Fruit fly (Drosophila melanogaster) whole organism: ENCODE measurements around the gene CG11703.

Source experiments
- CG8478 ChIP-seq: fragments of >200 bp; optimal IDR thresholded peaks from 2 replicates; lab custom pipeline; 2018; ENCODE audit warnings: inconsistent platforms
- Dll ChIP-seq: fragments of >200 bp; optimal IDR thresholded peaks from 2 replicates; lab custom pipeline; 2017
- EcR ChIP-seq, 2 experiments: fragments of >200 bp; optimal IDR thresholded peaks; 2 replicates each; lab custom pipeline; 2017; ENCODE audit warnings: missing biosample characterization in 2 of 2, missing genetic modification characterization in 2 of 2, missing genetic modification reagents in 2 of 2
- pan ChIP-seq: fragments of >200 bp; optimal IDR thresholded peaks from 2 replicates; lab custom pipeline; 2017
- psq ChIP-seq: fragments of >200 bp; optimal IDR thresholded peaks from 2 replicates; lab custom pipeline; 2017
- usp ChIP-seq: fragments of >200 bp; optimal IDR thresholded peaks from 2 replicates; lab custom pipeline; 2017; ENCODE audit warnings: missing biosample characterization, missing genetic modification characterization, mixed read lengths

Gene CG11703

dm6 chr3R:19228080-19228479 is at the start of gene CG11703:
Gene CG11703 (minus strand): TSS chr3R:19228180.
- TF ChIP-seq pan (lab: Kevin White, UChicago) (no peak), EcR (GFP tag; optimal IDR thresholded peaks at IDR 0.05; lab: Kevin White, UChicago) (no peak), Dll (lab: Kevin White, UChicago) (no peak)

- TF ChIP-seq Dll (lab: Kevin White, UChicago) (no peak), psq (lab: Kevin White, UChicago) (no peak), pan (lab: Kevin White, UChicago) (no peak), usp (GFP tag; lab: Kevin White, UChicago) (no peak), EcR (GFP tag; optimal IDR thresholded peaks at IDR 0.05; lab: Kevin White, UChicago) (no peak), CG8478 (lab: Kevin White, UChicago) (no peak)
Measured at dm6 chr3R:19276135-19276534, 48.2 kb upstream of the CG11703 start.

dm6 chr3R:19274028-19274427 is 46.0 kb upstream of the CG11703 start:
- TF ChIP-seq pan (lab: Kevin White, UChicago) (no peak), Dll (lab: Kevin White, UChicago) (no peak), EcR (GFP tag; optimal IDR thresholded peaks at IDR 0.05; lab: Kevin White, UChicago) (no peak), usp (GFP tag; lab: Kevin White, UChicago) (no peak), CG8478 (lab: Kevin White, UChicago) (no peak), psq (lab: Kevin White, UChicago) (no peak)

DNA sequence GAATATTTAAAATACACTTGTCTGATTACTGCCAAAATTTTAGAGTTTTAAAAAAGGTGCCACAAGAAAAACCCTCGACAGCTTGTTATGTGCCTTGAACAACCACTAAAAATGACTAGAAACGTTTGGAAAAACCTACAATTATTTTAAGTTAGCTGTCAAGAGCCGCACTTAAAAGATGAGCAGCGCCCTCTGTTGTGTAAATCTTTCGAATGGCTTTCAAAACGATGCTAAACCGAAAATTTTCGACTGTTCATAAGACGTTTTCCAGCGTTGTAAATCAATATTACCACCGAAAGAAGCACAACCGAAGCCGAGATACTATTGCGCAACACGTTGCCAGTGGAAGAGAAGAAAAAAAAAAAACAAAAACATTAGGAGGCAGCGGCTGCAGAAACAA is 43.1 kb upstream of the CG11703 start:
- TF ChIP-seq pan (lab: Kevin White, UChicago) (no peak), psq (lab: Kevin White, UChicago) (no peak), Dll (lab: Kevin White, UChicago) (no peak), EcR (GFP tag; optimal IDR thresholded peaks at IDR 0.05; lab: Kevin White, UChicago) (no peak)

dm6 chr3R:19264789-19265188 is 36.8 kb upstream of the CG11703 start:
- TF ChIP-seq Dll (lab: Kevin White, UChicago), result no peak
- no peak for TF ChIP-seq psq (lab: Kevin White, UChicago)
- no peak for TF ChIP-seq EcR (GFP tag; optimal IDR thresholded peaks at IDR 0.05; lab: Kevin White, UChicago)
- TF ChIP-seq usp (GFP tag; lab: Kevin White, UChicago), result no peak
- no peak for TF ChIP-seq CG8478 (lab: Kevin White, UChicago)
- no peak for TF ChIP-seq pan (lab: Kevin White, UChicago)

dm6 chr3R:19256477-19256876 is 28.5 kb upstream of the CG11703 start, which contains the start of gene CG14280:
Gene CG14280 (plus strand): TSS chr3R:19256777.
- TF ChIP-seq Dll (lab: Kevin White, UChicago), result no peak
- no peak for TF ChIP-seq CG8478 (lab: Kevin White, UChicago)
- TF ChIP-seq EcR (GFP tag; optimal IDR thresholded peaks at IDR 0.05; lab: Kevin White, UChicago), result no peak
- no peak for TF ChIP-seq pan (lab: Kevin White, UChicago)
- TF ChIP-seq psq (lab: Kevin White, UChicago), result no peak
- TF ChIP-seq usp (GFP tag; lab: Kevin White, UChicago), result no peak

DNA sequence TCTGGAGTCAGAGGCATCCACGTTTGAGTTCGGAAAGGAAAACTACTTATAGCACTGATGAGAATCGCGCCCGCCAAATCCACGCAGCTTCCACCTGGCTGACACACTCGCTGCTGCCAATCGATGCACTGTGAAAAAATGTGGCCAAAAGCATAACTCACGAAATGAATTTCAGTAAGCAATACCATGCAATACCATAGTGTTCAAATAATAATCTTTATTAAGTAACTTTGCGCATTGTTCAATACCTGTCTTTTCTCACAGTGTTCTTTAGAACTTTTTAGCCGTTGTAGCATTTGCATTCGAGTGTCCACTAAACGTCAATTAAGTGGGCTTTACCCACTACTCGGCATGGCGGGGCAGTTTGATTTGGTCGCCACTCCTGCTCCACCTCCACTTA is 27.3 kb upstream of the CG11703 start:
- TF ChIP-seq usp (GFP tag; lab: Kevin White, UChicago) (no peak), CG8478 (lab: Kevin White, UChicago) (no peak), psq (lab: Kevin White, UChicago) (no peak), Dll (lab: Kevin White, UChicago) (no peak), pan (lab: Kevin White, UChicago) (no peak), EcR (GFP tag; optimal IDR thresholded peaks at IDR 0.05; lab: Kevin White, UChicago) (no peak)

- TF ChIP-seq usp (GFP tag; lab: Kevin White, UChicago) (no peak), Dll (lab: Kevin White, UChicago) (no peak), CG8478 (lab: Kevin White, UChicago) (no peak), pan (lab: Kevin White, UChicago) (no peak), psq (lab: Kevin White, UChicago) (no peak), EcR (GFP tag; optimal IDR thresholded peaks at IDR 0.05; lab: Kevin White, UChicago) (no peak)
Measured at dm6 chr3R:19253975-19254374, 26.0 kb upstream of the CG11703 start.

dm6 chr3R:19250063-19250462 is 22.1 kb upstream of the CG11703 start:
- no peak for TF ChIP-seq psq (lab: Kevin White, UChicago)
- no peak for TF ChIP-seq Dll (lab: Kevin White, UChicago)
- TF ChIP-seq EcR (GFP tag; optimal IDR thresholded peaks at IDR 0.05; lab: Kevin White, UChicago), result no peak
- no peak for TF ChIP-seq CG8478 (lab: Kevin White, UChicago)
- TF ChIP-seq usp (GFP tag; lab: Kevin White, UChicago), result no peak
- no peak for TF ChIP-seq pan (lab: Kevin White, UChicago)

DNA sequence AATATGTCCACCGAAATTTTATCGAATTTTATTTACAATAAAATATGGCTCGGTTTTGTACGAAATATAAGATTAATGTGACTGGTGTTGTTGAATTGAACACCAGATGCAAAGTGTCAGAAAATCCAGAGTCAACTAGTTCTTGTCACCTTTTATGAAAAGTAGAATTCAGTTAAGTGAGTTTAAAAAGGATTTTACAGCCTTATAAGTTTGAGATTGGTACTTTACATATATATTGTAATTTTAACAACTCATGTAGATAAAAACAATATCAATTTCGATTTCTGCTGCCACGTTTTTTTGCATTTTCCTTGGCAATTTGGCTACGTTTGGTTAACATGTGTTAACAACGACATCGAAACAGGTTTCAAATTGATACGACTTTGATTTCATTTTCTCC is 20.1 kb upstream of the CG11703 start, which contains the start of gene CG5217:
TSS of gene CG5217 (minus strand) at position 101 of the 400 bp plus-strand sequence.
- no peak for TF ChIP-seq EcR (GFP tag; optimal IDR thresholded peaks at IDR 0.05; lab: Kevin White, UChicago)
- TF ChIP-seq CG8478 (lab: Kevin White, UChicago), result no peak
- TF ChIP-seq psq (lab: Kevin White, UChicago), result no peak
- no peak for TF ChIP-seq Dll (lab: Kevin White, UChicago)
- no peak for TF ChIP-seq pan (lab: Kevin White, UChicago)
- no peak for TF ChIP-seq usp (GFP tag; lab: Kevin White, UChicago)

- TF ChIP-seq Dll (lab: Kevin White, UChicago) (no peak), CG8478 (lab: Kevin White, UChicago) (no peak), EcR (GFP tag; optimal IDR thresholded peaks at IDR 0.05; lab: Kevin White, UChicago) (no peak), usp (GFP tag; lab: Kevin White, UChicago) (no peak), psq (lab: Kevin White, UChicago) (no peak), pan (lab: Kevin White, UChicago) (no peak)
Measured at dm6 chr3R:19246080-19246637, 18.2 kb upstream of the CG11703 start, which contains the start of gene unc79. Gene unc79 (minus strand): TSS chr3R:19246130.
